Worm (Caenorhabditis elegans) whole organism, late embryonic: Measurements from ENCODE around the gene pal-1.

ENCODE experiments used
- C38D4.7 ChIP-seq: fragments of 200-800 bp; sonication (Bioruptor generic); optimal IDR thresholded peaks from 2 replicates; lab custom pipeline; 2018; ENCODE audit warnings: mild to moderate bottlenecking, missing genetic modification characterization, moderate library complexity, missing compliant biosample characterization
- F13H6.1 ChIP-seq: sonication (generic microtip); optimal IDR thresholded peaks from 2 replicates; lab custom pipeline; 2016; ENCODE audit warnings: missing genetic modification characterization, missing compliant biosample characterization
- K02D7.2 ChIP-seq: sonication (generic microtip); optimal IDR thresholded peaks from 2 replicates; lab custom pipeline; 2017; ENCODE audit warnings: mild to moderate bottlenecking, missing genetic modification characterization, missing compliant biosample characterization
- T23F11.4 ChIP-seq: fragments of 200-800 bp; sonication (Bioruptor generic); optimal IDR thresholded peaks from 2 replicates; lab custom pipeline; 2018; ENCODE audit warnings: mild to moderate bottlenecking, missing genetic modification characterization, missing compliant biosample characterization
- ahr-1 ChIP-seq: sonication (generic microtip); optimal IDR thresholded peaks from 2 replicates; lab custom pipeline; 2016; ENCODE audit warnings: missing genetic modification characterization, missing compliant biosample characterization
- ceh-18 ChIP-seq: sonication (generic microtip); optimal IDR thresholded peaks from 2 replicates; lab custom pipeline; 2016; ENCODE audit warnings: missing genetic modification characterization, missing compliant biosample characterization
- ceh-19 ChIP-seq: fragments of 200-800 bp; sonication (Bioruptor generic); optimal IDR thresholded peaks from 2 replicates; lab custom pipeline; 2018; ENCODE audit warnings: mild to moderate bottlenecking, missing genetic modification characterization, missing compliant biosample characterization
- ceh-22 ChIP-seq: sonication (generic microtip); optimal IDR thresholded peaks from 2 replicates; lab custom pipeline; 2017; ENCODE audit warnings: missing biosample characterization, missing genetic modification characterization
- ceh-24 ChIP-seq: sonication (generic microtip); optimal IDR thresholded peaks from 2 replicates; lab custom pipeline; 2016; ENCODE audit warnings: mild to moderate bottlenecking, missing genetic modification characterization, missing compliant biosample characterization
- ceh-31 ChIP-seq: sonication (generic microtip); optimal IDR thresholded peaks from 2 replicates; lab custom pipeline; 2016; ENCODE audit warnings: missing genetic modification characterization, missing compliant biosample characterization
- ceh-48 ChIP-seq: sonication (generic microtip); optimal IDR thresholded peaks from 2 replicates; lab custom pipeline; 2016; ENCODE audit warnings: missing genetic modification characterization, inconsistent platforms, missing compliant biosample characterization
- ceh-6 ChIP-seq: fragments of 200-800 bp; sonication (Bioruptor generic); optimal IDR thresholded peaks from 2 replicates; lab custom pipeline; 2018; ENCODE audit warnings: mild to moderate bottlenecking, missing genetic modification characterization, missing compliant biosample characterization
- ceh-9 ChIP-seq: sonication (generic microtip); optimal IDR thresholded peaks from 2 replicates; lab custom pipeline; 2016; ENCODE audit warnings: mild to moderate bottlenecking, missing genetic modification characterization, inconsistent platforms, missing compliant biosample characterization
- dmd-4 ChIP-seq: sonication (generic microtip); optimal IDR thresholded peaks from 2 replicates; lab custom pipeline; 2016; ENCODE audit warnings: borderline replicate concordance, missing genetic modification characterization, missing compliant biosample characterization
- dve-1 ChIP-seq: sonication (generic microtip); optimal IDR thresholded peaks from 2 replicates; lab custom pipeline; 2017; ENCODE audit warnings: antibody characterized with exemption, mild to moderate bottlenecking, missing genetic modification characterization, missing compliant biosample characterization
- elt-2 ChIP-seq: sonication (generic microtip); optimal IDR thresholded peaks from 2 replicates; lab custom pipeline; 2016; ENCODE audit warnings: missing genetic modification reagents, missing genetic modification characterization, missing compliant biosample characterization
- eyg-1 ChIP-seq: sonication (generic microtip); optimal IDR thresholded peaks from 2 replicates; lab custom pipeline; 2016; ENCODE audit warnings: missing genotype, missing genetic modification characterization, missing compliant biosample characterization
- fax-1 ChIP-seq: sonication (generic microtip); optimal IDR thresholded peaks from 2 replicates; lab custom pipeline; 2016; ENCODE audit warnings: missing genotype, missing genetic modification characterization, missing compliant biosample characterization
- fkh-10 ChIP-seq: fragments of 150-350 bp; optimal IDR thresholded peaks from 2 replicates; lab custom pipeline; 2014; ENCODE audit warnings: missing biosample characterization, missing genetic modification reagents, missing genetic modification characterization
- gmeb-2 ChIP-seq: sonication (generic microtip); optimal IDR thresholded peaks from 2 replicates; lab custom pipeline; 2016; ENCODE audit warnings: missing genetic modification characterization, inconsistent platforms, missing compliant biosample characterization
- hlh-13 ChIP-seq: fragments of 200-800 bp; sonication (Bioruptor generic); optimal IDR thresholded peaks from 2 replicates; lab custom pipeline; 2018; ENCODE audit warnings: mild to moderate bottlenecking, missing genetic modification characterization, missing compliant biosample characterization
- hlh-15 ChIP-seq: sonication (generic microtip); optimal IDR thresholded peaks from 2 replicates; lab custom pipeline; 2016; ENCODE audit warnings: missing genetic modification characterization, missing compliant biosample characterization
- hlh-30 ChIP-seq: sonication (generic microtip); optimal IDR thresholded peaks from 2 replicates; lab custom pipeline; 2017; ENCODE audit warnings: antibody characterized with exemption, missing genetic modification characterization, missing compliant biosample characterization; ENCODE audit not compliant: insufficient read depth
- hlh-6 ChIP-seq: sonication (generic microtip); optimal IDR thresholded peaks from 2 replicates; lab custom pipeline; 2016; ENCODE audit warnings: missing genotype, missing genetic modification characterization, missing compliant biosample characterization
- hlh-8 ChIP-seq: sonication (generic microtip); optimal IDR thresholded peaks from 2 replicates; lab custom pipeline; 2016; ENCODE audit warnings: missing genotype, missing genetic modification characterization, missing compliant biosample characterization
- lim-6 ChIP-seq: sonication (generic microtip); optimal IDR thresholded peaks from 2 replicates; lab custom pipeline; 2016; ENCODE audit warnings: missing genetic modification characterization, missing compliant biosample characterization
- madf-2 ChIP-seq: sonication (generic microtip); optimal IDR thresholded peaks from 2 replicates; lab custom pipeline; 2017; ENCODE audit warnings: missing genetic modification characterization, missing compliant biosample characterization
- mec-3 ChIP-seq: sonication (generic microtip); optimal IDR thresholded peaks from 2 replicates; lab custom pipeline; 2016; ENCODE audit warnings: borderline replicate concordance, missing genetic modification characterization, missing compliant biosample characterization
- nhr-11 ChIP-seq: fragments of 150-350 bp; optimal IDR thresholded peaks from 2 replicates; lab custom pipeline; 2014; ENCODE audit warnings: missing biosample characterization, missing genetic modification characterization
- nhr-232 ChIP-seq: sonication (generic microtip); optimal IDR thresholded peaks from 2 replicates; lab custom pipeline; 2016; ENCODE audit warnings: missing genetic modification characterization, missing compliant biosample characterization
- odd-2 ChIP-seq: sonication (generic microtip); optimal IDR thresholded peaks from 2 replicates; lab custom pipeline; 2017; ENCODE audit warnings: antibody characterized with exemption, mild to moderate bottlenecking, missing genetic modification characterization, missing compliant biosample characterization
- pat-9 ChIP-seq: fragments of 200-800 bp; sonication (Bioruptor generic); optimal IDR thresholded peaks from 2 replicates; lab custom pipeline; 2018; ENCODE audit warnings: mild to moderate bottlenecking, missing genetic modification characterization, moderate library complexity, missing compliant biosample characterization
- pax-1 ChIP-seq: fragments of 150-350 bp; optimal IDR thresholded peaks from 2 replicates; lab custom pipeline; 2014; ENCODE audit warnings: missing biosample characterization, missing genetic modification characterization
- pha-2 ChIP-seq: sonication (generic microtip); optimal IDR thresholded peaks from 2 replicates; lab custom pipeline; 2017; ENCODE audit warnings: mild to moderate bottlenecking, missing genetic modification characterization, missing compliant biosample characterization
- pha-4 ChIP-seq: fragments of 150-350 bp; optimal IDR thresholded peaks from 2 replicates; lab custom pipeline; 2018; ENCODE audit warnings: missing biosample characterization, missing genetic modification reagents, missing genetic modification characterization
- pqm-1 ChIP-seq: sonication (generic microtip); optimal IDR thresholded peaks from 2 replicates; lab custom pipeline; 2016; ENCODE audit warnings: missing genetic modification characterization, missing compliant biosample characterization
- pros-1 ChIP-seq: fragments of 150-350 bp; optimal IDR thresholded peaks from 2 replicates; lab custom pipeline; 2014; ENCODE audit warnings: missing biosample characterization, missing genetic modification reagents, missing genetic modification characterization
- rnt-1 ChIP-seq: sonication (generic microtip); optimal IDR thresholded peaks from 2 replicates; lab custom pipeline; 2016; ENCODE audit warnings: missing genetic modification characterization, missing compliant biosample characterization
- sox-2 ChIP-seq: fragments of 200-800 bp; sonication (Bioruptor generic); IDR thresholded peaks from 2 replicates; pipeline ENCODE4 v1.3.6; 2022; ENCODE audit warnings: missing genetic modification reagents, missing genetic modification characterization, missing compliant biosample characterization
- syd-9 ChIP-seq: sonication (generic microtip); optimal IDR thresholded peaks from 2 replicates; lab custom pipeline; 2016; ENCODE audit warnings: mild to moderate bottlenecking, missing genetic modification characterization, moderate library complexity, missing compliant biosample characterization
- unc-3 ChIP-seq, 2 experiments: fragments of 200-800 bp in 1 of 2; sonication (Bioruptor generic) in 1 of 2; sonication (generic microtip) in 1 of 2; conservative IDR thresholded peaks in 1 of 2; optimal IDR thresholded peaks in 1 of 2; 2 replicates each; pipeline versions ENCODE4 v1.3.6 to Lab custom; 2016 to 2022; ENCODE audit warnings: missing compliant biosample characterization in 2 of 2, missing genetic modification characterization in 2 of 2, missing genetic modification reagents in 1 of 2
- unc-42 ChIP-seq: sonication (generic microtip); optimal IDR thresholded peaks from 2 replicates; lab custom pipeline; 2016; ENCODE audit warnings: missing genotype, missing genetic modification characterization, missing compliant biosample characterization
- ztf-16 ChIP-seq: sonication (generic microtip); optimal IDR thresholded peaks from 2 replicates; lab custom pipeline; 2017; ENCODE audit warnings: missing genetic modification characterization, missing compliant biosample characterization

Gene pal-1

ce11 chrIII:4809526-4810153 lies at the start of gene pal-1:
Gene pal-1 (minus strand): TSS chrIII:4809576.
- TF ChIP-seq pat-9 = no peak
- TF ChIP-seq hlh-6 = no peak
- TF ChIP-seq hlh-8 (tag; lab: Kevin White, UChicago) = no peak
- no peak for TF ChIP-seq rnt-1 (tag; lab: Kevin White, UChicago)
- no peak for TF ChIP-seq F13H6.1 (tag; lab: Kevin White, UChicago)
- TF ChIP-seq unc-42 (tag; lab: Kevin White, UChicago) = no peak
- no peak for TF ChIP-seq ceh-18
- no peak for TF ChIP-seq dve-1 (tag; lab: Kevin White, UChicago)
- TF ChIP-seq C38D4.7 (GFP tag; lab: Kevin White, UChicago) = no peak
- no peak for TF ChIP-seq odd-2 (tag; lab: Kevin White, UChicago)
- TF ChIP-seq ceh-24 (tag; lab: Kevin White, UChicago) = no peak
- no peak for TF ChIP-seq eyg-1 (tag; lab: Kevin White, UChicago)
- no peak for TF ChIP-seq unc-3 (GFP tag; conservative IDR thresholded peaks at IDR 0.05; lab: Robert Waterston, UW)
- TF ChIP-seq unc-3 (tag; optimal IDR thresholded peaks at IDR 0.05; lab: Kevin White, UChicago) = no peak
- TF ChIP-seq nhr-11 (tag; lab: Kevin White, UChicago) = no peak
- TF ChIP-seq ceh-31 (tag; lab: Kevin White, UChicago) = no peak
- TF ChIP-seq pha-2 = no peak

ce11 chrIII:4859039-4859438 lies 49.7 kb upstream of the pal-1 start, which contains the start of gene C35D10.6:
Gene C35D10.6 (plus strand): TSS chrIII:4859339.
- TF ChIP-seq nhr-11 (tag; lab: Kevin White, UChicago) (no peak), fkh-10 (no peak), nhr-232 (tag; lab: Kevin White, UChicago) (no peak), sox-2 (GFP tag; lab: Robert Waterston, UW) (no peak)

ce11 chrIII:4856992-4857391 lies 47.6 kb upstream of the pal-1 start:
- TF ChIP-seq unc-42 (tag; lab: Kevin White, UChicago) (no peak), dve-1 (tag; lab: Kevin White, UChicago) (no peak), hlh-6 (no peak)

ce11 chrIII:4856109-4856508 lies 46.7 kb upstream of the pal-1 start, which contains the start of gene C35D10.7:
Gene C35D10.7 (plus strand): TSS chrIII:4856193.
- no peak for TF ChIP-seq hlh-30
- TF ChIP-seq dve-1 (tag; lab: Kevin White, UChicago) = no peak
- TF ChIP-seq pha-4 (tag; lab: Kevin White, UChicago) = no peak
- TF ChIP-seq ceh-9 (tag; lab: Kevin White, UChicago) = no peak
- TF ChIP-seq syd-9 (tag; lab: Kevin White, UChicago) = no peak
- TF ChIP-seq elt-2 (tag; lab: Kevin White, UChicago) = no peak
- no peak for TF ChIP-seq dmd-4
- no peak for TF ChIP-seq T23F11.4
- no peak for TF ChIP-seq ceh-48 (tag; lab: Kevin White, UChicago)

- no peak for TF ChIP-seq madf-2
- TF ChIP-seq hlh-30 = no peak
- no peak for TF ChIP-seq pros-1 (tag; lab: Kevin White, UChicago)
- no peak for TF ChIP-seq ceh-22
- TF ChIP-seq pax-1 = no peak
- TF ChIP-seq, all 69 proteins: peak for 0
These were observed 45.5 kb upstream of the pal-1 start, which contains the start of gene C35D10.8 for ce11 chrIII:4854918-4855317. Gene C35D10.8 (plus strand): TSS chrIII:4855218.

ce11 chrIII:4852025-4852424 lies 42.6 kb upstream of the pal-1 start, which contains the start of gene ced-4:
Gene ced-4 (plus strand): TSS chrIII:4852325.
- no peak for TF ChIP-seq hlh-15 (tag; lab: Kevin White, UChicago)
- TF ChIP-seq unc-42 (tag; lab: Kevin White, UChicago) = no peak
- TF ChIP-seq pax-1 = no peak
- no peak for TF ChIP-seq pqm-1 (tag; lab: Kevin White, UChicago)
- no peak for TF ChIP-seq fax-1
- no peak for TF ChIP-seq hlh-13 (GFP tag; lab: Kevin White, UChicago)
- no peak for TF ChIP-seq lim-6 (tag; lab: Kevin White, UChicago)
- TF ChIP-seq mec-3 (tag; lab: Kevin White, UChicago) = no peak
- no peak for TF ChIP-seq ztf-16
- TF ChIP-seq ceh-19 = no peak
- TF ChIP-seq ahr-1 = no peak
- no peak for TF ChIP-seq ceh-6
- TF ChIP-seq ceh-24 (tag; lab: Kevin White, UChicago) = no peak
- no peak for TF ChIP-seq K02D7.2 (tag; lab: Kevin White, UChicago)
- TF ChIP-seq F13H6.1 (tag; lab: Kevin White, UChicago) = no peak
- TF ChIP-seq hlh-6 = no peak
- no peak for TF ChIP-seq gmeb-2 (tag; lab: Kevin White, UChicago)
